Worm (Caenorhabditis elegans) whole organism, early embryonic: Measurements from ENCODE around the gene sorf-1.
A peak's percentile ranks its signal among the peaks of the same experiment; 100 is the strongest.

ENCODE experiments used
- B0310.2 ChIP-seq: sonication (generic microtip); optimal IDR thresholded peaks from 2 replicates; lab custom pipeline; 2016; ENCODE audit warnings: mild to moderate bottlenecking, missing genetic modification characterization, missing compliant biosample characterization
- F13C5.2 ChIP-seq: sonication (generic microtip); optimal IDR thresholded peaks from 2 replicates; lab custom pipeline; 2017; ENCODE audit warnings: mild to moderate bottlenecking, missing genetic modification characterization, inconsistent platforms, missing compliant biosample characterization
- aly-1 ChIP-seq: sonication (generic microtip); optimal IDR thresholded peaks from 2 replicates; lab custom pipeline; 2016; ENCODE audit warnings: missing genetic modification characterization, missing compliant biosample characterization
- ama-1 ChIP-seq: fragments of 150-350 bp; optimal IDR thresholded peaks from 2 replicates; lab custom pipeline; 2014
- ceh-13 ChIP-seq: fragments of 200-800 bp; sonication (Bioruptor generic); optimal IDR thresholded peaks from 2 replicates; lab custom pipeline; 2018; ENCODE audit warnings: mild to moderate bottlenecking, missing genetic modification characterization, missing compliant biosample characterization
- ceh-36 ChIP-seq: sonication (generic microtip); optimal IDR thresholded peaks from 2 replicates; lab custom pipeline; 2016; ENCODE audit warnings: missing genetic modification characterization, inconsistent platforms, missing compliant biosample characterization
- ets-7 ChIP-seq: sonication (generic microtip); optimal IDR thresholded peaks from 2 replicates; lab custom pipeline; 2016; ENCODE audit warnings: missing genotype, missing genetic modification characterization, missing compliant biosample characterization
- flt-1 ChIP-seq: fragments of 200-800 bp; sonication (Bioruptor generic); IDR thresholded peaks from 2 replicates; pipeline ENCODE4 v1.3.6; 2022; ENCODE audit warnings: missing genetic modification characterization, missing compliant biosample characterization
- hmbx-1 ChIP-seq: sonication (generic microtip); optimal IDR thresholded peaks from 2 replicates; lab custom pipeline; 2016; ENCODE audit warnings: mild to moderate bottlenecking, missing genetic modification characterization, missing compliant biosample characterization
- hmg-4 ChIP-seq: fragments of 200-800 bp; sonication (Bioruptor generic); optimal IDR thresholded peaks from 2 replicates; lab custom pipeline; 2018; ENCODE audit warnings: mild to moderate bottlenecking, missing genetic modification characterization, missing compliant biosample characterization
- hnd-1 ChIP-seq: sonication (generic microtip); optimal IDR thresholded peaks from 2 replicates; lab custom pipeline; 2016; ENCODE audit warnings: missing genetic modification characterization, missing compliant biosample characterization
- pes-1 ChIP-seq: fragments of 200-800 bp; sonication (Bioruptor generic); IDR thresholded peaks from 2 replicates; pipeline ENCODE4 v1.3.6; 2022; ENCODE audit warnings: missing genetic modification reagents, missing genetic modification characterization, missing compliant biosample characterization
- scrt-1 ChIP-seq: fragments of 200-800 bp; sonication (Bioruptor generic); IDR thresholded peaks from 2 replicates; pipeline ENCODE4 v1.3.6; 2022; ENCODE audit warnings: missing genetic modification characterization, missing compliant biosample characterization
- sea-1 ChIP-seq: fragments of 200-800 bp; sonication (Bioruptor generic); conservative IDR thresholded peaks from 2 replicates; pipeline ENCODE4 v1.3.6; 2022; ENCODE audit warnings: missing genetic modification characterization, missing compliant biosample characterization
- tbx-11 ChIP-seq: fragments of 200-800 bp; sonication (Bioruptor generic); IDR thresholded peaks from 2 replicates; pipeline ENCODE4 v1.3.6; 2022; ENCODE audit warnings: missing genetic modification characterization, missing compliant biosample characterization
- tbx-37 ChIP-seq: fragments of 200-800 bp; sonication (Bioruptor generic); conservative IDR thresholded peaks from 2 replicates; pipeline ENCODE4 v1.3.6; 2022; ENCODE audit warnings: missing genetic modification reagents, missing genetic modification characterization, missing compliant biosample characterization
- tra-4 ChIP-seq: sonication (generic microtip); optimal IDR thresholded peaks from 2 replicates; lab custom pipeline; 2017; ENCODE audit warnings: missing genetic modification characterization, missing compliant biosample characterization

Gene sorf-1

ce11 chrX:3371264-3371663 is 7.8 kb downstream of the sorf-1 start:
- TF ChIP-seq pes-1 (GFP tag; lab: Robert Waterston, UW) (peak; percentile 95), hmbx-1 (tag; lab: Kevin White, UChicago) (peak; percentile 62), ceh-36 (tag; lab: Kevin White, UChicago) (peak; percentile 77), B0310.2 (peak; percentile 81), scrt-1 (GFP tag; lab: Robert Waterston, UW) (peak; percentile 93), aly-1 (tag; lab: Kevin White, UChicago) (peak; percentile 88), sea-1 (GFP tag; lab: Robert Waterston, UW) (peak; percentile 92), ets-7 (tag; lab: Kevin White, UChicago) (peak; percentile 36), ama-1 (no peak), hnd-1 (tag; lab: Kevin White, UChicago) (peak; percentile 71), tra-4 (peak; percentile 71), ceh-13 (peak; percentile 81), hmg-4 (GFP tag; lab: Kevin White, UChicago) (peak; percentile 88), flt-1 (GFP tag; lab: Robert Waterston, UW) (peak; percentile 94), tbx-11 (GFP tag; lab: Robert Waterston, UW) (peak; percentile 84), tbx-37 (peak; percentile 90), F13C5.2 (peak; percentile 86)

- TF ChIP-seq flt-1 (GFP tag; lab: Robert Waterston, UW) (no peak), tbx-11 (GFP tag; lab: Robert Waterston, UW) (no peak), aly-1 (tag; lab: Kevin White, UChicago) (no peak)
Measured at ce11 chrX:3369442-3369841, 9.6 kb downstream of the sorf-1 start.

ce11 chrX:3368659-3369058 is 10.4 kb downstream of the sorf-1 start, which contains the start of gene ZK563.2:
Gene ZK563.2 (plus strand): TSS chrX:3368959.
- TF ChIP-seq pes-1 (GFP tag; lab: Robert Waterston, UW) (no peak), hmbx-1 (tag; lab: Kevin White, UChicago) (no peak), ets-7 (tag; lab: Kevin White, UChicago) (no peak), hnd-1 (tag; lab: Kevin White, UChicago) (no peak), B0310.2 (no peak), aly-1 (tag; lab: Kevin White, UChicago) (no peak), ceh-13 (no peak), hmg-4 (GFP tag; lab: Kevin White, UChicago) (no peak), tra-4 (no peak), sea-1 (GFP tag; lab: Robert Waterston, UW) (no peak), scrt-1 (GFP tag; lab: Robert Waterston, UW) (no peak), ama-1 (no peak), ceh-36 (tag; lab: Kevin White, UChicago) (no peak), F13C5.2 (no peak)

- TF ChIP-seq ama-1 (no peak), aly-1 (tag; lab: Kevin White, UChicago) (no peak), tbx-11 (GFP tag; lab: Robert Waterston, UW) (no peak), hmg-4 (GFP tag; lab: Kevin White, UChicago) (no peak), tra-4 (no peak), hmbx-1 (tag; lab: Kevin White, UChicago) (no peak), tbx-37 (no peak), flt-1 (GFP tag; lab: Robert Waterston, UW) (no peak), ceh-13 (no peak), pes-1 (GFP tag; lab: Robert Waterston, UW) (no peak)
Measured at ce11 chrX:3366782-3367181, 12.3 kb downstream of the sorf-1 start.

- TF ChIP-seq ama-1 (no peak), ceh-36 (tag; lab: Kevin White, UChicago) (no peak), ceh-13 (no peak), F13C5.2 (no peak), flt-1 (GFP tag; lab: Robert Waterston, UW) (no peak), aly-1 (tag; lab: Kevin White, UChicago) (no peak), tbx-11 (GFP tag; lab: Robert Waterston, UW) (no peak), hnd-1 (tag; lab: Kevin White, UChicago) (no peak), hmg-4 (GFP tag; lab: Kevin White, UChicago) (no peak), pes-1 (GFP tag; lab: Robert Waterston, UW) (no peak), scrt-1 (GFP tag; lab: Robert Waterston, UW) (no peak), B0310.2 (no peak), hmbx-1 (tag; lab: Kevin White, UChicago) (no peak), tra-4 (no peak)
Measured at ce11 chrX:3362378-3362777, 16.7 kb downstream of the sorf-1 start, which contains the start of gene dhs-26. Gene dhs-26 (minus strand): TSS chrX:3362493.

ce11 chrX:3351526-3351925 is 27.5 kb downstream of the sorf-1 start, which contains the start of gene ZK816.1:
Gene ZK816.1 (plus strand): TSS chrX:3351712.
- TF ChIP-seq ama-1 (no peak), ceh-36 (tag; lab: Kevin White, UChicago) (no peak), hmg-4 (GFP tag; lab: Kevin White, UChicago) (no peak), ceh-13 (no peak), scrt-1 (GFP tag; lab: Robert Waterston, UW) (no peak), pes-1 (GFP tag; lab: Robert Waterston, UW) (no peak), tbx-11 (GFP tag; lab: Robert Waterston, UW) (no peak)

- TF ChIP-seq aly-1 (tag; lab: Kevin White, UChicago): no peak
- no peak for TF ChIP-seq tbx-37
- no peak for TF ChIP-seq hmbx-1 (tag; lab: Kevin White, UChicago)
- TF ChIP-seq sea-1 (GFP tag; lab: Robert Waterston, UW): no peak
- no peak for TF ChIP-seq ama-1
- no peak for TF ChIP-seq ets-7 (tag; lab: Kevin White, UChicago)
- no peak for TF ChIP-seq tra-4
- TF ChIP-seq scrt-1 (GFP tag; lab: Robert Waterston, UW): no peak
- TF ChIP-seq flt-1 (GFP tag; lab: Robert Waterston, UW): no peak
- no peak for TF ChIP-seq ceh-13
- TF ChIP-seq ceh-36 (tag; lab: Kevin White, UChicago): no peak
- no peak for TF ChIP-seq hmg-4 (GFP tag; lab: Kevin White, UChicago)
Measured at ce11 chrX:3350306-3350705, 28.7 kb downstream of the sorf-1 start, which contains the start of gene nspg-4. Gene nspg-4 (minus strand): TSS chrX:3350406.
